Worm (Caenorhabditis elegans) whole organism, L1 larva: ENCODE data around the gene wapl-1.

ENCODE experiments used
- C04F5.9 ChIP-seq: sonication (generic microtip); optimal IDR thresholded peaks from 2 replicates; lab custom pipeline; 2016; ENCODE audit warnings: missing genetic modification characterization, missing compliant biosample characterization
- C16A3.4 ChIP-seq: fragments of 150-350 bp; optimal IDR thresholded peaks from 2 replicates; lab custom pipeline; 2014; ENCODE audit warnings: missing biosample characterization, missing genetic modification characterization
- C34B4.2 ChIP-seq: sonication (generic microtip); optimal IDR thresholded peaks from 2 replicates; lab custom pipeline; 2017; ENCODE audit warnings: mild to moderate bottlenecking, missing genetic modification characterization, missing compliant biosample characterization
- F16B12.6 ChIP-seq: fragments of 150-350 bp; optimal IDR thresholded peaks from 2 replicates; lab custom pipeline; 2014; ENCODE audit warnings: missing biosample characterization, missing genetic modification characterization
- ama-1 ChIP-seq: fragments of 150-350 bp; optimal IDR thresholded peaks from 2 replicates; lab custom pipeline; 2014
- ceh-63 ChIP-seq: fragments of 200-800 bp; sonication (Bioruptor generic); optimal IDR thresholded peaks from 2 replicates; lab custom pipeline; 2018; ENCODE audit warnings: mild to moderate bottlenecking, missing genetic modification characterization, missing compliant biosample characterization
- ceh-88 ChIP-seq: fragments of 200-800 bp; sonication (Bioruptor generic); IDR thresholded peaks from 2 replicates; pipeline ENCODE4 v1.3.6; 2022; ENCODE audit warnings: missing genetic modification characterization, missing compliant biosample characterization
- dpl-1 ChIP-seq, 3 experiments: fragments of 150-350 bp in 2 of 3; sonication (generic microtip) in 1 of 3; optimal IDR thresholded peaks; 2 replicates each; lab custom pipeline; 2014 to 2017; ENCODE audit warnings: missing biosample characterization in 3 of 3, missing genetic modification characterization in 3 of 3, missing genetic modification reagents in 3 of 3
- efl-1 ChIP-seq, 4 experiments: fragments of 150-350 bp; optimal IDR thresholded peaks in 3 of 4; peaks in 1 of 4; 1 replicate in 1 of 4; 2 replicates in 3 of 4; lab custom pipeline; 2014; ENCODE audit warnings: missing biosample characterization in 2 of 4, missing genetic modification characterization in 2 of 4, missing genetic modification reagents in 2 of 4
- efl-3 ChIP-seq: fragments of 200-800 bp; sonication (Bioruptor generic); optimal IDR thresholded peaks from 2 replicates; lab custom pipeline; 2018; ENCODE audit warnings: mild to moderate bottlenecking, missing genetic modification characterization, missing compliant biosample characterization
- elt-2 ChIP-seq: sonication (generic microtip); optimal IDR thresholded peaks from 2 replicates; lab custom pipeline; 2016; ENCODE audit warnings: missing genetic modification characterization, mild to moderate bottlenecking, inconsistent platforms, missing compliant biosample characterization, missing genetic modification reagents
- ets-5 ChIP-seq: fragments of 200-800 bp; sonication (Bioruptor generic); IDR thresholded peaks from 2 replicates; pipeline ENCODE4 v1.3.6; 2022; ENCODE audit warnings: missing genetic modification characterization, missing compliant biosample characterization
- fkh-10 ChIP-seq: sonication (generic microtip); optimal IDR thresholded peaks from 2 replicates; lab custom pipeline; 2017; ENCODE audit warnings: missing biosample characterization, missing genetic modification reagents, missing genetic modification characterization
- hlh-17 ChIP-seq: fragments of 200-800 bp; sonication (Bioruptor generic); optimal IDR thresholded peaks from 2 replicates; lab custom pipeline; 2018; ENCODE audit warnings: missing genetic modification characterization, mild to moderate bottlenecking, missing compliant biosample characterization, moderate library complexity, borderline replicate concordance
- hlh-4 ChIP-seq: sonication (generic microtip); optimal IDR thresholded peaks from 2 replicates; lab custom pipeline; 2016; ENCODE audit warnings: mild to moderate bottlenecking, missing genetic modification characterization, missing compliant biosample characterization
- hpl-2 ChIP-seq: fragments of 150-350 bp; optimal IDR thresholded peaks from 2 replicates; lab custom pipeline; 2014; ENCODE audit warnings: missing biosample characterization, missing genetic modification reagents, missing genetic modification characterization
- isw-1 ChIP-seq: fragments of 200-800 bp; sonication (Bioruptor generic); IDR thresholded peaks from 2 replicates; pipeline ENCODE4 v1.3.6; 2022; ENCODE audit warnings: missing genetic modification characterization, missing compliant biosample characterization
- jun-1 ChIP-seq: fragments of 150-350 bp; optimal IDR thresholded peaks from 2 replicates; lab custom pipeline; 2014; ENCODE audit warnings: missing biosample characterization, missing genetic modification reagents, missing genetic modification characterization
- lin-14 ChIP-seq: fragments of 200-800 bp; sonication (Bioruptor generic); optimal IDR thresholded peaks from 2 replicates; lab custom pipeline; 2018; ENCODE audit warnings: mild to moderate bottlenecking, missing genetic modification characterization, moderate library complexity, missing compliant biosample characterization
- lin-15B ChIP-seq: fragments of 150-350 bp; sonication (generic microtip); optimal IDR thresholded peaks from 3 replicates; lab custom pipeline; 2014; ENCODE audit warnings: missing biosample characterization, missing genetic modification characterization
- lin-35 ChIP-seq, 2 experiments: fragments of 150-350 bp; optimal IDR thresholded peaks; 2 replicates each; lab custom pipeline; 2014; ENCODE audit warnings: missing biosample characterization in 2 of 2, missing genetic modification characterization in 2 of 2, missing genetic modification reagents in 2 of 2
- lsy-2 ChIP-seq, 2 experiments: fragments of 150-350 bp; optimal IDR thresholded peaks; 2 replicates each; lab custom pipeline; 2014; ENCODE audit warnings: missing biosample characterization in 2 of 2, missing genetic modification characterization in 2 of 2
- mdl-1 ChIP-seq, 2 experiments: fragments of 150-350 bp; optimal IDR thresholded peaks; 2 replicates each; lab custom pipeline; 2014 to 2017; ENCODE audit warnings: missing biosample characterization in 2 of 2, missing genetic modification characterization in 2 of 2, inconsistent platforms in 1 of 2
- mef-2 ChIP-seq: fragments of 150-350 bp; optimal IDR thresholded peaks from 2 replicates; lab custom pipeline; 2014; ENCODE audit warnings: missing biosample characterization, missing genetic modification characterization
- mep-1 ChIP-seq: fragments of 150-350 bp; optimal IDR thresholded peaks from 2 replicates; lab custom pipeline; 2014; ENCODE audit warnings: missing biosample characterization, missing genetic modification characterization
- nhr-12 ChIP-seq: sonication (generic microtip); optimal IDR thresholded peaks from 2 replicates; lab custom pipeline; 2017; ENCODE audit warnings: missing biosample characterization, missing genetic modification characterization
- nhr-19 ChIP-seq: fragments of 200-800 bp; sonication (Bioruptor generic); conservative IDR thresholded peaks from 2 replicates; pipeline ENCODE4 v1.3.6; 2022; ENCODE audit warnings: missing genetic modification characterization, missing compliant biosample characterization
- nhr-20 ChIP-seq: sonication (generic microtip); optimal IDR thresholded peaks from 2 replicates; lab custom pipeline; 2016; ENCODE audit warnings: mild to moderate bottlenecking, missing genetic modification characterization, missing compliant biosample characterization
- nhr-47 ChIP-seq: sonication (generic microtip); optimal IDR thresholded peaks from 2 replicates; lab custom pipeline; 2016; ENCODE audit warnings: mild to moderate bottlenecking, missing genetic modification characterization, moderate library complexity, missing compliant biosample characterization
- nhr-84 ChIP-seq: sonication (generic microtip); optimal IDR thresholded peaks from 2 replicates; lab custom pipeline; 2017; ENCODE audit warnings: missing biosample characterization, missing genetic modification characterization
- pag-3 ChIP-seq: sonication (generic microtip); optimal IDR thresholded peaks from 2 replicates; lab custom pipeline; 2017; ENCODE audit warnings: missing genetic modification characterization, mild to moderate bottlenecking, missing compliant biosample characterization, antibody characterized with exemption, borderline replicate concordance; ENCODE audit not compliant: insufficient read depth
- pax-3 ChIP-seq: fragments of 200-800 bp; sonication (Bioruptor generic); optimal IDR thresholded peaks from 2 replicates; lab custom pipeline; 2018; ENCODE audit warnings: mild to moderate bottlenecking, missing genetic modification characterization, moderate library complexity, missing compliant biosample characterization
- rnt-1 ChIP-seq: sonication (generic microtip); optimal IDR thresholded peaks from 2 replicates; lab custom pipeline; 2016; ENCODE audit warnings: mild to moderate bottlenecking, missing genetic modification characterization, moderate library complexity, missing compliant biosample characterization
- skn-1 ChIP-seq: fragments of 150-350 bp; optimal IDR thresholded peaks from 2 replicates; lab custom pipeline; 2014; ENCODE audit warnings: missing biosample characterization, missing genetic modification characterization
- snpc-4 ChIP-seq: fragments of 150-350 bp; optimal IDR thresholded peaks from 2 replicates; lab custom pipeline; 2014; ENCODE audit warnings: missing biosample characterization, missing genetic modification characterization
- sox-4 ChIP-seq: sonication (generic microtip); optimal IDR thresholded peaks from 2 replicates; lab custom pipeline; 2016; ENCODE audit warnings: missing genetic modification characterization, missing compliant biosample characterization
- unc-130 ChIP-seq: fragments of 150-350 bp; optimal IDR thresholded peaks from 2 replicates; lab custom pipeline; 2017; ENCODE audit warnings: missing biosample characterization, missing genetic modification characterization, inconsistent platforms
- unc-30 ChIP-seq: sonication (generic microtip); optimal IDR thresholded peaks from 2 replicates; lab custom pipeline; 2017; ENCODE audit warnings: missing biosample characterization, missing genetic modification characterization
- unc-62 ChIP-seq: fragments of 150-350 bp; optimal IDR thresholded peaks from 2 replicates; lab custom pipeline; 2014; ENCODE audit warnings: missing biosample characterization, missing genetic modification reagents, missing genetic modification characterization
- xbp-1 ChIP-seq: sonication (generic microtip); optimal IDR thresholded peaks from 2 replicates; lab custom pipeline; 2016; ENCODE audit warnings: missing genetic modification characterization, missing compliant biosample characterization
- zag-1 ChIP-seq: fragments of 150-350 bp; optimal IDR thresholded peaks from 2 replicates; lab custom pipeline; 2014; ENCODE audit warnings: missing biosample characterization, missing genetic modification characterization
- zip-4 ChIP-seq: fragments of 200-800 bp; sonication (Bioruptor generic); optimal IDR thresholded peaks from 2 replicates; lab custom pipeline; 2018; ENCODE audit warnings: mild to moderate bottlenecking, missing genetic modification characterization, moderate library complexity, missing compliant biosample characterization
- ztf-4 ChIP-seq: fragments of 150-350 bp; optimal IDR thresholded peaks from 2 replicates; lab custom pipeline; 2014; ENCODE audit warnings: missing biosample characterization, missing genetic modification characterization

wapl-1 gene

DNA sequence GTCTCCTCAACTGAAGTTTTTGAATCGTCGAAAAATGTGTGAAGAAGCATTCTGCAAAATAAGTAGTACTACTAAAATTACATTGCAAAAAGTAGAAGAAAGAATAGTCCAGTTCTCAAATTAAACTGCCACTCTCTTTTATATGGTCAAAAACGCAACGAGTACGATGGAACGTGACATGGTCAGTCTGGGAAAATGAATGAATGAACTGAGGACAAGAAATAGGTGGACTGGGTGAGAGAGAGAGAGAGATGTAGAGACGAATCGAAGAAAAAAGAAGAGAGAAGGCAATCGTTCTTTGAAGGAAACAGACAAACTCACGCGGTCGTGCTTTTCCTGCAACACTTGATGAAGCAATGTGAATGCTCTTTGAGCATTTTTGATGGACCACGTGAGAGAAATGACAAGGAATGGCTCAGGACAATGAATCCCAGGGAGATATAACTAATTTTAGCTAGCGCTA, 31.5 kb upstream of the wapl-1 start, which contains the start of gene M01H9.3 (continued):
- TF ChIP-seq nhr-84 (tag; lab: Kevin White, UChicago) = no peak
- TF ChIP-seq C34B4.2 (tag; lab: Kevin White, UChicago) = no peak
- TF ChIP-seq lin-14 = peak; percentile 96
- peak; percentile 35; the same call in 1 of the 2 replicates for TF ChIP-seq ceh-88 (GFP tag; lab: Robert Waterston, UW)
- no peak for TF ChIP-seq pag-3 (tag; lab: Kevin White, UChicago)
- peak; percentile 33 to 60 (median 53) for TF ChIP-seq dpl-1 (GFP tag; optimal IDR thresholded peaks at IDR 0.05; lab: Kevin White, UChicago)
- no peak for TF ChIP-seq unc-30 (tag; lab: Kevin White, UChicago)
- peak; percentile 66 to 79 for TF ChIP-seq lsy-2 (tag; optimal IDR thresholded peaks at IDR 0.05; lab: Kevin White, UChicago)
- peak; percentile 30 for TF ChIP-seq jun-1 (tag; lab: Kevin White, UChicago)
- TF ChIP-seq hlh-17 = no peak
- peak; percentile 8 for TF ChIP-seq fkh-10 (GFP tag; lab: Kevin White, UChicago)
- no peak for TF ChIP-seq ceh-63 (GFP tag; lab: Kevin White, UChicago)
- TF ChIP-seq ets-5 = no peak
- no peak for TF ChIP-seq unc-62
- peak; percentile 57 for TF ChIP-seq mep-1 (tag; lab: Kevin White, UChicago)
- no peak for TF ChIP-seq F16B12.6 (tag; lab: Kevin White, UChicago)
- TF ChIP-seq nhr-47 (tag; lab: Kevin White, UChicago) = peak; percentile 51
- TF ChIP-seq C04F5.9 (tag; lab: Kevin White, UChicago) = no peak
- TF ChIP-seq sox-4 = no peak
- TF ChIP-seq efl-3 (GFP tag; lab: Kevin White, UChicago) = no peak
- peak; percentile 85 for TF ChIP-seq unc-130 (tag; lab: Kevin White, UChicago)
- no peak for TF ChIP-seq hpl-2 (GFP tag; lab: Kevin White, UChicago)
- TF ChIP-seq zip-4 (GFP tag; lab: Kevin White, UChicago) = no peak
- peak; percentile 21 for TF ChIP-seq skn-1
- TF ChIP-seq isw-1 (GFP tag; lab: Robert Waterston, UW) = peak; percentile 27
- peak; percentile 79 for TF ChIP-seq rnt-1 (tag; lab: Kevin White, UChicago)
- peak in 1 of 2 experiments; percentile 97 for TF ChIP-seq mdl-1 (tag; optimal IDR thresholded peaks at IDR 0.05; lab: Kevin White, UChicago)
- peak; percentile 65 for TF ChIP-seq ama-1
- peak; percentile 89 for TF ChIP-seq nhr-20 (tag; lab: Kevin White, UChicago)
- peak; percentile 62 to 80 for TF ChIP-seq lin-35 (GFP tag; optimal IDR thresholded peaks at IDR 0.05; lab: Kevin White, UChicago)
- peak; percentile 65 for TF ChIP-seq elt-2 (tag; lab: Kevin White, UChicago)
- peak; percentile 98 for TF ChIP-seq nhr-19
- TF ChIP-seq lin-15B (tag; lab: Kevin White, UChicago) = no peak
- peak; percentile 58 for TF ChIP-seq C16A3.4 (tag; lab: Kevin White, UChicago)
- TF ChIP-seq efl-1 (optimal IDR thresholded peaks at IDR 0.05; lab: Kevin White, UChicago) = peak; percentile 22 to 54
- TF ChIP-seq efl-1 (GFP tag; optimal IDR thresholded peaks at IDR 0.05 in 1 of 2; lab: Kevin White, UChicago) = peak; percentile 26 to 93
- no peak for TF ChIP-seq zag-1 (tag; lab: Kevin White, UChicago)
- TF ChIP-seq xbp-1 = peak; percentile 52
- peak; percentile 16 for TF ChIP-seq pax-3 (tag; lab: Kevin White, UChicago)
- no peak for TF ChIP-seq hlh-4
- no peak for TF ChIP-seq snpc-4 (tag; lab: Kevin White, UChicago)
- TF ChIP-seq nhr-12 (tag; lab: Kevin White, UChicago) = no peak
- TF ChIP-seq ztf-4 (tag; lab: Kevin White, UChicago) = peak; percentile 71
- TF ChIP-seq mef-2 (tag; lab: Kevin White, UChicago) = peak; percentile 67
- TF ChIP-seq, all 84 proteins: peak for 37
